Fruit fly (Drosophila melanogaster) whole organism: ENCODE measurements around the gene CG43317.
A peak's percentile ranks its signal among the peaks of the same experiment; 100 is the strongest.

Experiments
- CG8478 ChIP-seq: fragments of >200 bp; optimal IDR thresholded peaks from 2 replicates; lab custom pipeline; 2018; ENCODE audit warnings: inconsistent platforms
- Dll ChIP-seq: fragments of >200 bp; optimal IDR thresholded peaks from 2 replicates; lab custom pipeline; 2017
- EcR ChIP-seq, 2 experiments: fragments of >200 bp; optimal IDR thresholded peaks; 2 replicates each; lab custom pipeline; 2017; ENCODE audit warnings: missing biosample characterization in 2 of 2, missing genetic modification characterization in 2 of 2, missing genetic modification reagents in 2 of 2
- pan ChIP-seq: fragments of >200 bp; optimal IDR thresholded peaks from 2 replicates; lab custom pipeline; 2017
- psq ChIP-seq: fragments of >200 bp; optimal IDR thresholded peaks from 2 replicates; lab custom pipeline; 2017
- usp ChIP-seq: fragments of >200 bp; optimal IDR thresholded peaks from 2 replicates; lab custom pipeline; 2017; ENCODE audit warnings: missing biosample characterization, missing genetic modification characterization, mixed read lengths

The CG43317 gene

DNA sequence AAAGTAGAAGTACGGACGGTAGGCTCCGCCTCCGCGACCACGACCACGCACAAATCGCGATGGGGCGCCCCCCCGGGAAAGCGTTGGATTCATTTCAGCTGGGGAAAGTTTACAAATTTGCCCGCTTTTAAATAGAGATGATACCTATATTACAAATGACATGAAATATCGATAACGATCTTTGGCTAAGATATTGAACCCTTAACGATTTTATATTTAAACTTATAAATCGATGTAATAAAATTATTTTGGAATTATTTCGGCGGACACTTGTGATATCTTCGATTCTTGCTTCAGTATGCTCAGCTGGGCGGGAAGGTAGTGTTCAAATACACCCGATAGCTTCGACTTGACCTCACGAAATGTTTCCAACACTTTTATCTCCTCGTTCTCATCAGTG is 1.7 kb downstream of the CG43317 start, which contains the start of gene rec:
TSS of gene rec (minus strand) at position 108 of the 400 bp plus-strand sequence.
- TF ChIP-seq Dll (lab: Kevin White, UChicago) = no peak
- no peak for TF ChIP-seq EcR (GFP tag; optimal IDR thresholded peaks at IDR 0.05; lab: Kevin White, UChicago)
- no peak for TF ChIP-seq pan (lab: Kevin White, UChicago)
- no peak for TF ChIP-seq CG8478
- TF ChIP-seq psq (lab: Kevin White, UChicago) = no peak
- TF ChIP-seq usp = no peak

DNA sequence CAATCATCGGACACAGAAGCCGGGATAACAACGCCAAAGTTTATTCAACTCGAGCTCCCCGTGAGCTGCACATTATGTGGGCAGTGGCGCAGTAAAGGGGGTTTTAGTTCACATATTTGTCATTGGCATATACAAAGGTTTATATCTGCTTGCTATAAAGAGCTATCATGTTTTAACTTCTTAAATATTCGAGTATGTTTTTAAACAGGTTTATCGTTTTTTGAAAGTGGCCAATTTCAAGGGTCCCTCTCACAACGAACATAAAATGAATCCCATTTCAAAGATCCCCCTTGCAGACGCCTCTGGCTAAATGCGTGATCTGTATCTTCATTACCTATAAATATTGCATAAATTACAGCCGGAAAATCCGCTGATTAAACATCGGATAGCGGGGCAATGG is 6.7 kb downstream of the CG43317 start:
- TF ChIP-seq EcR (GFP tag; optimal IDR thresholded peaks at IDR 0.05; lab: Kevin White, UChicago) (peak in 1 of 2 experiments; percentile 52), psq (lab: Kevin White, UChicago) (no peak)

DNA sequence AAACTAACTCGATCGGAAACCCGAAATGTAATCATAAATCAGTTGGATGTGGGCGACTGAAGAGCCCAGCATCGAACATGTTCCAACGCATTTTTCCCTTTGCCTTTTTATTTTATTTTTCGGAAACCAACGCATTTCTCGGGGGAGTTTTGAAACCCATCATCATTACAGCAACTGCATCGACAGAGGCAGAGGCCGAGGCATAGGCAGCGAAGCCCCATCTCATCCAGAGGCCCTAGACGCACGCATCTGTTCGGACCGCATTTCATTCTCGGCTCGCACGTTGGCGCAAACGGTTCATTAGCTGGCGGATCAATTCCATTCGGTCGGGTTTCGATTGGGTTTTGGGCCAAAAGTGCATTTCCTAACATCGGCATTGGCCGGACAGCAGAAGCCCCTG is 8.7 kb downstream of the CG43317 start, which contains the start of gene CG4576:
TSS of gene CG4576 (plus strand) at position 227 of the 400 bp plus-strand sequence.
- no peak for TF ChIP-seq psq (lab: Kevin White, UChicago)
- no peak for TF ChIP-seq Dll (lab: Kevin White, UChicago)
- no peak for TF ChIP-seq EcR (GFP tag; optimal IDR thresholded peaks at IDR 0.05; lab: Kevin White, UChicago)
- no peak for TF ChIP-seq usp
- TF ChIP-seq CG8478 = no peak
- no peak for TF ChIP-seq pan (lab: Kevin White, UChicago)

DNA sequence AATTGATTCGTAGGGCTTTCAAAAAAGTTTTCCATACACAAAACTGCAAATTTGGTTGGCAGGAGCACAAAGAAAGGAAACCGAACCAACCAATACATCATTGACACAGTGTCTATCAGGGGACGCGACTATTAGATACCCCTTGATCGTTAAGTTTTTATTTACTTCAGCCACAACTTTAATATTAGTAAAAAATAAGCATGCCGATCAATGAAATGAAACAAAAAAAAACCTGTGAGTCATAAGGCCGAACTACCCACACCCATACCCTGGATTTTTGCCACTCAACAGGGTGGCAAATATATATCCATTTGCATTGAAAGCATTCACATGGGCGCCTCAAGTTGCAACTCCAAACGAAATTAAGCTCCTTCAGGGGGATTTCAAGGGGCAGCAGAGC is 17.9 kb downstream of the CG43317 start:
- TF ChIP-seq pan (lab: Kevin White, UChicago) (peak; percentile 13), Dll (lab: Kevin White, UChicago) (no peak)

DNA sequence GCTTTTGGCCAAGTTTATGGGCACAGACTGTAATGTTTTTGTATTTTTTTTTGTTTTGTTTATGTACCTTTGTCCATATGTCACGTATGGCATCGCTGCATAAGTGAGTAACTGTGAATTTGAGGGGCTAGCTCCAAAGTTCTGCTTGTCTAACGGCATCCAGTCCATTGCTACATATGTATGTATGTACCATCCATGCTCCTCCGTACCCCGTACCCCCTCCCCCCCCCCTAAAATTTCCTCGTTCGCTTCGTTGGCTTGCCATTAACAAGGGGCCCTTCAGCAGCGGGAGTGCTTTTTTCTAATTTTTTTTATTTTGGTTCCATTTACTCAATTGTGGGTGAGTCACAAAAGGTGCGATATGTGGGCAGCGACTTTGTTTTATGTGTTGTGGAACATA is 20.1 kb downstream of the CG43317 start:
- no peak for TF ChIP-seq CG8478
- TF ChIP-seq pan (lab: Kevin White, UChicago) = no peak
- TF ChIP-seq EcR (GFP tag; optimal IDR thresholded peaks at IDR 0.05; lab: Kevin White, UChicago) = no peak
- TF ChIP-seq usp = no peak
- no peak for TF ChIP-seq psq (lab: Kevin White, UChicago)
- TF ChIP-seq Dll (lab: Kevin White, UChicago) = no peak

DNA sequence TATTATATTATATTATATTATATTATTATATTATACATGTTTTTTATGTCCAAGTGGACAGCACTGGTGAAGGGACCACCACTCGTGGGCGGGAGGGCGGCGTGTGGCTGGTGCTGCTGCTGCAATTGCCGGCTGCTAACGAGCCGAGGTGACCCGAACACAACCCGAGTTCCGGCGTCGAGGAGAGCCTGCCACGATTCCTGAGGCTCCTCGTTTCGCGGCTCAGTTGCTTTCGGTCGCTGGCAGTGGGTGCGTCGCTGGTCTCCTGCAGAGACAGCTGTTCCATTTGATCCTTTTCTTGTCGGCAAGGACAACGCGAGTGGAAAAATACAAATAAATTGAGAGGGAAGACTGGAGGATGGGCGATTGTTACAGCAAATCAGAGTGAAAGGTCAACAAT is 23.9 kb downstream of the CG43317 start:
- no peak for TF ChIP-seq EcR (GFP tag; optimal IDR thresholded peaks at IDR 0.05; lab: Kevin White, UChicago)
- TF ChIP-seq CG8478 = no peak
- TF ChIP-seq psq (lab: Kevin White, UChicago) = no peak
- no peak for TF ChIP-seq Dll (lab: Kevin White, UChicago)
- no peak for TF ChIP-seq usp
- TF ChIP-seq pan (lab: Kevin White, UChicago) = no peak

DNA sequence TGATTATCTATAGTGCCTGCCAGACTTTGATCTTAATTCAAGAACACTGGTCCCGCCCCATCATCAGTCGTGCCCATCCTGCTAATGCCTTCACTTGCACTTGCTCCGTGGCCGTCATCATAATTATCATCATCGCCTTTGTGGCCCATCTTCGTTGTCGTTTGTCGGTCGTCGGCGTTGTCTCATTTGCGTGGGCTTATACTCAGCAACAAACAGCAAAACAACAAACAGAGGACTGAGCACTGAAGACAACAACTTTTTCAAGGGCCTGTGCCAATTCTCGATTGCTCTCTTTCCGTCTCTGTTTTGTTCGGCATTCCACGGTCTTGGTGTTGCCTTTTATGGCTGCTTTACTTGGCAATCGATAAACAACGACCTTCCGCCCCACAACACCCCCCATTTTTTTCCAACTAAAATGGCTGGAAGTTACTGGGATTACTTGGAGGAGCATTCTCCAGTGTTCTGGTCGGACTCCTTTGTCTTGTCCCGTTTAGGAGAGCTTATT is 26.3 kb downstream of the CG43317 start:
- TF ChIP-seq pan (lab: Kevin White, UChicago) = no peak
- no peak for TF ChIP-seq CG8478
- no peak for TF ChIP-seq Dll (lab: Kevin White, UChicago)
- TF ChIP-seq psq (lab: Kevin White, UChicago) = no peak
- TF ChIP-seq EcR (GFP tag; optimal IDR thresholded peaks at IDR 0.05; lab: Kevin White, UChicago) = no peak
- TF ChIP-seq usp = no peak

DNA sequence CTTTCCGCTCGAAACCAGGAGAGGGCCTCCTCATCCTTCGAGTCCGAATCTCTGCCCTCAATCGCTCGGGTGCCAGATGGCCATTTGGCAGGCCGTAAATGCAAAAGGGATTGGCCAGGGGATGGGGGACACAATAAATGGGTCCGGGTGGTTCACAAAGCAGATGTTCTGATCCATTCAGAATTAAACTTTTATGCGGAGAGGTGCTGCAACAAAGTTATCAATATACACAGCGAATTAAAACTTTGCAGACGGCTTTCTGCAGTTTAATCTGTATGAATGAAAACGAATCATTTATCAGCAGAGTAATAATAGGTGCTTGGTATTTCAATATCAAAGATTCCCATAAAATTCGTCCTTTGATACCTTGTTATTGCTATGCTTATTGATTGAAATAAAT is 26.9 kb downstream of the CG43317 start:
- TF ChIP-seq usp (no peak), EcR (GFP tag; optimal IDR thresholded peaks at IDR 0.05; lab: Kevin White, UChicago) (no peak), CG8478 (no peak), psq (lab: Kevin White, UChicago) (no peak), pan (lab: Kevin White, UChicago) (no peak), Dll (lab: Kevin White, UChicago) (no peak)

DNA sequence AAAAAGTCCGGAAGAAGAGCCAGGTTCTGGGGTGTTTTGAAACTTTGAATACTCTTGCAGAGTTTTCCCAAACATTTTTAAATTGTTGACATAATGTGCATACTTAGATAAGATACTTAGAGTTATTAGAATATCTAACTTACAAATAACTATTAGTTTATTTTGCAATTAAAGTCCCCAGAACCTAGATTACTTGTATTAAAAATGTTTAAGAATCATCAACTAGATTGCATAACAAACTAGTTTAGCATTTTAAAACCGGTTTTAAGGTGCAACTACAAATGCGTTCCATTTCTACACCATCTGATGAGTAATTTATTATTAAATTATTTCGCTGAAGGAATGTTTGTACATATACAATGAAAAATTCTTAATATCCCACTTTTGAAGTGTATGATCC is 27.9 kb downstream of the CG43317 start:
- no peak for TF ChIP-seq CG8478
- TF ChIP-seq usp = no peak
- no peak for TF ChIP-seq pan (lab: Kevin White, UChicago)
- no peak for TF ChIP-seq Dll (lab: Kevin White, UChicago)
- TF ChIP-seq EcR (GFP tag; optimal IDR thresholded peaks at IDR 0.05; lab: Kevin White, UChicago) = no peak
- no peak for TF ChIP-seq psq (lab: Kevin White, UChicago)

DNA sequence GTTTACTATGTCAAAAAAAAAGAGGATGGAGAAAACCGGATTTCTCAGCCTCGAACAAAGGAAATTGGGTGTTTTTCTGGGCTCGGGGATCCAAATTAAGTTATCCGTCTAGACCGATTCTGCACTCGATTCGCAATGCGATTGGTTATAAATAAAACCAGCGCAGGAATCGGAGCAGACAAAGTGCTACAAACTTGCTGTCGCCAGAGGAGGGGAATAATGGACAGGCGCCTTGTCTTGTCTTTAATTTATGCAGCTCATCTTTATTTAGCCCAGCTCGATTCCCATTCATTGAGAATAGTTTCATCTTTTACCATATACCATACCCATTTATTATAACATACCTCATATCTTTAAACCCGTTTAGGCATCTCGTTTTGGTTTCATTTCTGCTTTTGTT is 29.5 kb downstream of the CG43317 start:
- no peak for TF ChIP-seq psq (lab: Kevin White, UChicago)
- no peak for TF ChIP-seq Dll (lab: Kevin White, UChicago)
- TF ChIP-seq usp = no peak
- no peak for TF ChIP-seq EcR (GFP tag; optimal IDR thresholded peaks at IDR 0.05; lab: Kevin White, UChicago)
- TF ChIP-seq CG8478 = no peak
- no peak for TF ChIP-seq pan (lab: Kevin White, UChicago)

DNA sequence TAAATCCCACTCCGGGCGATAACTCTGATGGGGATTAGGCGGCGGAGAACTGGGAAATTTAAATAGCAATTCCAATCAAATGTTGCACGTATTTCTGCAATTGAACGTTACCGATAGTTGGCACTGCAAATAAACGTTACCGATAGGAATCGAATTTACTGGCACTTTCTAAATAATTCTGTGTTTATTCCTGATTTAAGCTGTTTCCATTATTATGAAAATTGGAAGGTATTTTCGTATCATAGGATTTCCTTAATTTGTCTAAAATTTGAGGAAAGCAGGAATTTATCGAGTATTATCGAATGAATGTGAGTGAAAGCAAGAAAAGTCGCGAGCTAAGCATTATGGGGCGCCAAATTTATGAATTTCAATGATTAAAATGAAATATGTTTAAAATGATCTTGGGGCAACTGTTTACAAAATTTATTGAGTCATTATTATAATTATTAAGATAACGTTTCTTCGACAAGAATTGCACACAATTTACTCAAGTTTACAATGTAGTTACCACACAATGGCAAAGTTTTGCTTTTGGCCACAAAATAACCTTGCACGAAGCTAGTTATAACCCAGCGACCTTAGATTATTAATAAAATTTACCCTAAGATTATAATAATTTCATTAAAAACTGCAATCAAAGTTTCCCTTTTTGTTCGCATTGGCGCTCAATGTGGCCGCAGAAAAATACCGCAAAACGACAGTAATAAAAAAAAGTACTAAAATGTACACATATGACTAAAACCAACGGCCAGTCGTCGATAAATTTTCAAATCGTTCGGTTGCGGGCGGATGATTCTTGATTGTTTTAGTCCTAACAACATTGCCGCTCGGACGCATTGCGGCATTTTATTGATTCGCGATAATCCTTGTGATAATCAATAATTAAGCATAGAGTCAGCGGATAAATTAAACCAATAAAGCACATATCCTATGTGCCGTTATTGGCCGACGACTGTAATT is 30.4 kb downstream of the CG43317 start, which contains the start of gene alpha-Man-IIb:
TSS of gene alpha-Man-IIb (plus strand) at position 747 of the 960 bp plus-strand sequence.
- TF ChIP-seq pan (lab: Kevin White, UChicago) (no peak), CG8478 (no peak), usp (no peak), Dll (lab: Kevin White, UChicago) (no peak), psq (lab: Kevin White, UChicago) (no peak), EcR (GFP tag; optimal IDR thresholded peaks at IDR 0.05; lab: Kevin White, UChicago) (no peak)

DNA sequence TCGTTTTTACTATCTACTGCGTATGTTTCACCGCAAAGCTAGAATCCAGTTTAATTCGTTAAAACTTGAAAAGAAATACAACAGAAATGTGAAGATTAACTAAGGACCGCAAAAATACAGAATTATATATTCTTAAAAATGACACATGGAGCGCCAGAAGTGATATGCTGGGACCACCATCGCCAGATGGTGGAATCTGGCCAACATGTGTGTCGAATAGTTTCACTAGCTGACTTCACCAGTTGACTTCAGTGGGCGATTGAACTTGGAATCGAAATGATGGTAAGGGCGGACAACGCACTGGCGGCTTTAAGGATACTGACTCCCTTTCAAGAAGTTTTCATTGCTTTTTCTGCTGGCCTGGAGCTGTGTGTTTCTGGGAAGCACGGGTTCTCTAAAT is 32.2 kb downstream of the CG43317 start, which contains the start of gene CG9593:
TSS of gene CG9593 (plus strand) at position 270 of the 400 bp plus-strand sequence.
- TF ChIP-seq Dll (lab: Kevin White, UChicago) (no peak), EcR (GFP tag; optimal IDR thresholded peaks at IDR 0.05; lab: Kevin White, UChicago) (no peak), psq (lab: Kevin White, UChicago) (no peak), pan (lab: Kevin White, UChicago) (no peak), usp (no peak), CG8478 (no peak)
